Worm (Caenorhabditis elegans): ENCODE measurements around the gene Y37H2A.10.

Y37H2A.10 gene

DNA sequence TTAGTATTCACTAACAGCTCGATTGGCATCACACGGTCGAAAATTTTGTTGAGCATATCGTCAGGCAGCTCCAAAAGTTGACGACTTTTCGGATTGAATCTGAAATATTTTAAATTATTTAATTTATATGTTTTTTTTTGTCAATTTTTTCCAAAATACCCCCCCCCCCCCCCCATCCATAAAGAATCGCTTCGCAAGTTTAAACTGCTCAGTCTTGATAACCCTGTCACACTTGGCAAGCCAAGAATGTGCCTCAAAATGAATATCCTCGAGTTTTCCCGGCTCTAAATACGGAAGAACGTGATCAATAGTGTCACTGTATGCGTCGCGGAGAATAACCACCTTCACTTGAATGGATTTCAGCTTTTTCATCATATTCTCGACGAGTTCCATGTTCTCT lies 5.6 kb upstream of the Y37H2A.10 start, which contains the start of gene Y37H2A.18:
Gene Y37H2A.18 (minus strand): TSS at position 101 of the 400 bp plus-strand sequence.
- no peak for TF ChIP-seq ahr-1 (tag; optimal IDR thresholded peaks at IDR 0.05)
- TF ChIP-seq pqm-1 (tag; optimal IDR thresholded peaks at IDR 0.05), result no peak
- no peak for TF ChIP-seq pros-1 (tag; optimal IDR thresholded peaks at IDR 0.05)
- TF ChIP-seq elt-2 (tag; optimal IDR thresholded peaks at IDR 0.05), result no peak
- no peak for TF ChIP-seq unc-55 (GFP tag; optimal IDR thresholded peaks at IDR 0.05)
- TF ChIP-seq C08G9.2 (tag; optimal IDR thresholded peaks at IDR 0.05), result no peak
- TF ChIP-seq sox-4 (tag; optimal IDR thresholded peaks at IDR 0.05), result no peak
- no peak for TF ChIP-seq pax-1 (tag; optimal IDR thresholded peaks at IDR 0.05)
- TF ChIP-seq F13H6.1 (tag; optimal IDR thresholded peaks at IDR 0.05), result no peak
- TF ChIP-seq nhr-11 (tag; optimal IDR thresholded peaks at IDR 0.05), result no peak
- no peak for TF ChIP-seq K02D7.2 (tag; optimal IDR thresholded peaks at IDR 0.05)
- TF ChIP-seq ceh-6 (GFP tag; optimal IDR thresholded peaks at IDR 0.05), result no peak
- TF ChIP-seq sdc-2 (tag; optimal IDR thresholded peaks at IDR 0.05), result no peak
- no peak for TF ChIP-seq madf-2 (tag; optimal IDR thresholded peaks at IDR 0.05)
- no peak for TF ChIP-seq dve-1 (tag; optimal IDR thresholded peaks at IDR 0.05)
- no peak for TF ChIP-seq ceh-30 (tag; optimal IDR thresholded peaks at IDR 0.05)
- no peak for TF ChIP-seq rnt-1 (tag; optimal IDR thresholded peaks at IDR 0.05)
- TF ChIP-seq T23F11.4 (GFP tag; optimal IDR thresholded peaks at IDR 0.05), result no peak
- no peak for TF ChIP-seq sox-2 (GFP tag; IDR thresholded peaks at IDR 0.05)

- no peak for TF ChIP-seq lin-11 (tag; optimal IDR thresholded peaks at IDR 0.05)
- no peak for TF ChIP-seq C08G9.2 (tag; optimal IDR thresholded peaks at IDR 0.05)
- no peak for TF ChIP-seq elt-4 (tag; optimal IDR thresholded peaks at IDR 0.05)
- TF ChIP-seq ahr-1 (tag; optimal IDR thresholded peaks at IDR 0.05), result no peak
- no peak for TF ChIP-seq pha-2 (tag; optimal IDR thresholded peaks at IDR 0.05)
Observed at ce11 chrV:18134378-18134777, 4.4 kb upstream of the Y37H2A.10 start, which contains the start of gene Y37H2A.7. Y37H2A.7 (minus strand) TSS chrV:18134478.

ce11 chrV:18137679-18138078 lies 1.1 kb upstream of the Y37H2A.10 start:
- TF ChIP-seq pha-2 (tag; optimal IDR thresholded peaks at IDR 0.05), result no peak
- TF ChIP-seq madf-2 (tag; optimal IDR thresholded peaks at IDR 0.05), result no peak
- TF ChIP-seq nfya-1 (tag; optimal IDR thresholded peaks at IDR 0.05), result no peak
- no peak for TF ChIP-seq ceh-30 (tag; optimal IDR thresholded peaks at IDR 0.05)
- TF ChIP-seq ceh-48 (tag; optimal IDR thresholded peaks at IDR 0.05), result no peak
- no peak for TF ChIP-seq zip-5 (tag; optimal IDR thresholded peaks at IDR 0.05)
- TF ChIP-seq pha-4 (tag; optimal IDR thresholded peaks at IDR 0.05), result no peak
- TF ChIP-seq tbx-7 (tag; optimal IDR thresholded peaks at IDR 0.05), result no peak
- TF ChIP-seq T23F11.4 (GFP tag; optimal IDR thresholded peaks at IDR 0.05), result no peak
- no peak for TF ChIP-seq unc-42 (tag; optimal IDR thresholded peaks at IDR 0.05)
- no peak for TF ChIP-seq K02D7.2 (tag; optimal IDR thresholded peaks at IDR 0.05)
- TF ChIP-seq ceh-22 (tag; optimal IDR thresholded peaks at IDR 0.05), result no peak
- TF ChIP-seq F13H6.1 (tag; optimal IDR thresholded peaks at IDR 0.05), result no peak
- TF ChIP-seq hlh-6 (tag; optimal IDR thresholded peaks at IDR 0.05), result no peak
- TF ChIP-seq pqm-1 (tag; optimal IDR thresholded peaks at IDR 0.05), result no peak
- no peak for TF ChIP-seq hlh-30 (tag; optimal IDR thresholded peaks at IDR 0.05; ENCODE audit: insufficient read depth)
- no peak for TF ChIP-seq hlh-8 (tag; optimal IDR thresholded peaks at IDR 0.05)

DNA sequence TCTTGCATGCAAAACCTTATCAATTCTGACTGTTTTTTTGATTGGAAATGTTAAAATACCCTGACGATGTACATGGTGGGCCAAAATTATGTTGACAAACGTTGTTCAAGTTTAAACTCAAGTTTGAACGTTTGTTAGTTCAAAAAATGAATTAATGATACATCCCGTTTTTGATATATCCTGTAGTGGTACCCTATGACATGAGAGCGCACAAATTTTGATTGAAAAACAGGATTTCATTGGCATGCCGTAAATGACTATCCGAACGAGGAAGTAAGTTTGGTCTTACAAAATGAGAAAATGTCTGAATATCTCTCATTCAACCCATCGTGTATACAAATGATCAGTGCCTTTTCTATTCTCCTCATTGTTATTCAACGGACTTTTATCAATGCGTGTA lies 2.4 kb downstream of the Y37H2A.10 start, which contains the start of gene Y37H2A.11:
Gene Y37H2A.11 (plus strand): TSS at position 301 of the 400 bp plus-strand sequence.
- no peak for TF ChIP-seq K09A11.1 (tag; optimal IDR thresholded peaks at IDR 0.05; ENCODE audit: insufficient read depth)
- no peak for TF ChIP-seq eyg-1 (tag; optimal IDR thresholded peaks at IDR 0.05)
- TF ChIP-seq nfya-1 (tag; optimal IDR thresholded peaks at IDR 0.05), result no peak
- TF ChIP-seq sox-4 (tag; optimal IDR thresholded peaks at IDR 0.05), result no peak
- TF ChIP-seq sox-2 (GFP tag; IDR thresholded peaks at IDR 0.05), result no peak
- no peak for TF ChIP-seq pag-3 (tag; optimal IDR thresholded peaks at IDR 0.05; ENCODE audit: borderline replicate concordance)

DNA sequence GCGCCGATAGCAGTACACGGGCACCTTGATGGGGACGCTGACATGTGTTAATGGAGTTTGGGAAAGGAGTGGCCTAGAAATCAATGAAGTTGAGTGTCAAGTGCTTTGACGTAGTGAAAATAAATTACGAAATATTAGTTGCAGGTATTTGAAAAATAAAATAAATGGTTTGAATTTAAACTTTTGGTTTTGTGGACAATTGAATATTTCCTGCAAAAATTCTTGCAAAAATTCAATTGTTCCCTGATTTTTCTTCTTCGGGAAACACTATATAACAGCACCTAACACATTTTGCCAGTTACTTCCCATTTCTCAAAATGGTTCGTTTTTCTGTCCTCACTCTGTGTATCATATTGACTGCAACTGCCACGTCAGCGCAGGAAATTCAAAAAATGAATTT lies 3.8 kb downstream of the Y37H2A.10 start, which contains the start of gene Y37H2A.13:
Gene Y37H2A.13 (plus strand): TSS at position 301 of the 400 bp plus-strand sequence.
- TF ChIP-seq unc-42 (tag; optimal IDR thresholded peaks at IDR 0.05) (no peak), sox-2 (GFP tag; IDR thresholded peaks at IDR 0.05) (no peak), ceh-30 (tag; optimal IDR thresholded peaks at IDR 0.05) (no peak), fax-1 (tag; optimal IDR thresholded peaks at IDR 0.05) (no peak), unc-55 (GFP tag; optimal IDR thresholded peaks at IDR 0.05) (no peak), lim-6 (tag; optimal IDR thresholded peaks at IDR 0.05) (no peak), mec-3 (tag; optimal IDR thresholded peaks at IDR 0.05; ENCODE audit: borderline replicate concordance) (no peak)

Measured in whole organism, late embryonic.